Worm (Caenorhabditis elegans) whole organism, L4 larva: ENCODE data around the gene R166.3.

Source experiments
- dmd-6 ChIP-seq: fragments of 200-800 bp; sonication (Bioruptor generic); IDR thresholded peaks from 2 replicates; pipeline ENCODE4 v1.3.6; 2022; ENCODE audit warnings: missing genetic modification reagents, missing genetic modification characterization, missing compliant biosample characterization
- jun-1 ChIP-seq: fragments of 150-350 bp; optimal IDR thresholded peaks from 2 replicates; lab custom pipeline; 2014; ENCODE audit warnings: missing biosample characterization, missing genetic modification reagents, missing genetic modification characterization
- nhr-11 ChIP-seq: fragments of 150-350 bp; optimal IDR thresholded peaks from 2 replicates; lab custom pipeline; 2014; ENCODE audit warnings: missing biosample characterization, missing genetic modification characterization
- unc-62 ChIP-seq, 3 experiments: fragments of 150-350 bp in 1 of 3; sonication (generic microtip); optimal IDR thresholded peaks in 2 of 3; peaks in 1 of 3; 1 replicate in 1 of 3; 2 replicates in 2 of 3; lab custom pipeline; 2014 to 2017; ENCODE audit warnings: missing biosample characterization in 3 of 3, missing genetic modification characterization in 3 of 3, missing genetic modification reagents in 3 of 3, missing genotype in 1 of 3

- no peak for TF ChIP-seq dmd-6 (GFP tag; lab: Robert Waterston, UW)
- no peak for TF ChIP-seq unc-62 (GFP tag; optimal IDR thresholded peaks at IDR 0.05 in 1 of 2; lab: Kevin White, UChicago)
- no peak for TF ChIP-seq unc-62 (tag; optimal IDR thresholded peaks at IDR 0.05; lab: Kevin White, UChicago)
- TF ChIP-seq jun-1 = no peak
- TF ChIP-seq nhr-11 (tag; lab: Kevin White, UChicago) = no peak
Observed at ce11 chrII:10524374-10524773, 14.8 kb downstream of the R166.3 start, which contains the start of gene F59B10.6.
